Fruit fly (Drosophila melanogaster) whole organism, embryonic: Measurements from ENCODE around the gene CG34417.

ENCODE experiments used
- Atf-2 ChIP-seq: fragments of 200-800 bp; sonication (Bioruptor generic); optimal IDR thresholded peaks from 2 replicates; lab custom pipeline; 2016; ENCODE audit warnings: missing biosample characterization, missing genetic modification characterization
- B-H1 ChIP-seq: fragments of 200-800 bp; sonication (Bioruptor generic); IDR thresholded peaks from 3 replicates; pipeline ENCODE4 v1.3.6; 2022; ENCODE audit warnings: missing biosample characterization, missing genetic modification characterization
- CG10267 ChIP-seq: fragments of 200-800 bp; sonication (Bioruptor generic); optimal IDR thresholded peaks from 2 replicates; lab custom pipeline; 2018; ENCODE audit warnings: missing biosample characterization, mild to moderate bottlenecking, missing genetic modification characterization, moderate library complexity
- CG10366 ChIP-seq: fragments of 200-800 bp; sonication (Bioruptor generic); IDR thresholded peaks from 2 replicates; pipeline ENCODE4 v1.3.6; 2022; ENCODE audit warnings: missing biosample characterization, missing genetic modification characterization
- CG10654 ChIP-seq: fragments of 200-800 bp; sonication (Bioruptor generic); optimal IDR thresholded peaks from 2 replicates; lab custom pipeline; 2016; ENCODE audit warnings: missing biosample characterization, missing genetic modification characterization
- CG12299 ChIP-seq: fragments of 200-800 bp; sonication (Bioruptor generic); optimal IDR thresholded peaks from 2 replicates; lab custom pipeline; 2018; ENCODE audit warnings: missing biosample characterization, mild to moderate bottlenecking, missing genetic modification characterization
- CG18599 ChIP-seq: fragments of 200-800 bp; sonication (Bioruptor generic); optimal IDR thresholded peaks from 3 replicates; lab custom pipeline; 2017; ENCODE audit warnings: missing biosample characterization, missing genetic modification characterization, mild to moderate bottlenecking, moderate library complexity, missing genetic modification reagents
- CG2889 ChIP-seq: fragments of 200-800 bp; sonication (Bioruptor generic); IDR thresholded peaks from 3 replicates; pipeline ENCODE4 v1.3.6; 2022; ENCODE audit warnings: missing biosample characterization, missing genetic modification characterization
- CG30020 ChIP-seq: fragments of 200-800 bp; optimal IDR thresholded peaks from 2 replicates; lab custom pipeline; 2019; ENCODE audit warnings: missing biosample characterization, mild to moderate bottlenecking, missing genetic modification characterization, moderate library complexity
- CG32767 ChIP-seq: fragments of 200-800 bp; sonication (Bioruptor generic); IDR thresholded peaks from 2 replicates; pipeline ENCODE4 v1.3.6; 2022; ENCODE audit warnings: missing biosample characterization, missing genetic modification characterization
- CG33213 ChIP-seq: fragments of 200-800 bp; sonication (Bioruptor generic); optimal IDR thresholded peaks from 3 replicates; lab custom pipeline; 2016; ENCODE audit warnings: missing biosample characterization, missing genetic modification characterization
- CG3407 ChIP-seq: fragments of 200-800 bp; sonication (Bioruptor generic); optimal IDR thresholded peaks from 2 replicates; lab custom pipeline; 2018; ENCODE audit warnings: missing biosample characterization, mild to moderate bottlenecking, missing genetic modification characterization
- CG3838 ChIP-seq: fragments of 200-800 bp; sonication (Bioruptor generic); optimal IDR thresholded peaks from 3 replicates; lab custom pipeline; 2016; ENCODE audit warnings: missing biosample characterization, missing genetic modification characterization
- CG3847 ChIP-seq: fragments of 200-800 bp; sonication (Bioruptor generic); IDR thresholded peaks from 2 replicates; pipeline ENCODE4 v1.3.6; 2022; ENCODE audit warnings: missing biosample characterization, missing genetic modification characterization
- CG7357 ChIP-seq: fragments of 200-800 bp; sonication (Bioruptor generic); IDR thresholded peaks from 3 replicates; pipeline ENCODE4 v1.3.6; 2022; ENCODE audit warnings: missing biosample characterization, missing genetic modification characterization
- CG8478 ChIP-seq: fragments of >200 bp; optimal IDR thresholded peaks from 2 replicates; lab custom pipeline; 2018
- CG9215 ChIP-seq: fragments of 200-800 bp; sonication (Bioruptor generic); IDR thresholded peaks from 2 replicates; pipeline ENCODE4 v1.3.6; 2022; ENCODE audit warnings: missing biosample characterization, missing genetic modification characterization
- CG9797 ChIP-seq: fragments of 200-800 bp; sonication (Bioruptor generic); optimal IDR thresholded peaks from 3 replicates; lab custom pipeline; 2018; ENCODE audit warnings: missing biosample characterization, mild to moderate bottlenecking, missing genetic modification characterization
- Dbx ChIP-seq: fragments of 200-800 bp; sonication (Bioruptor generic); IDR thresholded peaks from 3 replicates; pipeline ENCODE4 v1.3.6; 2022; ENCODE audit warnings: missing biosample characterization, missing genetic modification characterization
- Dip2 ChIP-seq: fragments of 200-800 bp; sonication (Bioruptor generic); IDR thresholded peaks from 2 replicates; pipeline ENCODE4 v1.3.6; 2022; ENCODE audit warnings: missing biosample characterization, missing genetic modification characterization
- Dref ChIP-seq: fragments of 200-800 bp; sonication (Bioruptor generic); IDR thresholded peaks from 2 replicates; pipeline ENCODE4 v1.3.6; 2022; ENCODE audit warnings: missing biosample characterization, missing genetic modification characterization
- Drgx ChIP-seq: fragments of 200-800 bp; sonication (Bioruptor generic); IDR thresholded peaks from 2 replicates; pipeline ENCODE4 v1.3.6; 2022; ENCODE audit warnings: missing biosample characterization, missing genetic modification characterization
- Ets65A ChIP-seq: fragments of 200-800 bp; sonication (Bioruptor generic); peaks from one replicate; lab custom pipeline; 2016; ENCODE audit warnings: missing biosample characterization, missing genetic modification characterization
- Ets97D ChIP-seq: fragments of 200-800 bp; sonication (Bioruptor generic); optimal IDR thresholded peaks from 3 replicates; lab custom pipeline; 2016; ENCODE audit warnings: missing biosample characterization, missing genetic modification characterization
- Fer2 ChIP-seq: fragments of 200-800 bp; sonication (Bioruptor generic); optimal IDR thresholded peaks from 2 replicates; lab custom pipeline; 2018; ENCODE audit warnings: missing biosample characterization, mild to moderate bottlenecking, missing genetic modification characterization, moderate library complexity
- HLH4C ChIP-seq: fragments of 200-800 bp; sonication (Bioruptor generic); IDR thresholded peaks from 3 replicates; pipeline ENCODE4 v1.3.6; 2022; ENCODE audit warnings: missing biosample characterization, missing genetic modification characterization; ENCODE audit not compliant: partially characterized antibody
- Rfx ChIP-seq: fragments of 200-800 bp; sonication (Bioruptor generic); IDR thresholded peaks from 2 replicates; pipeline ENCODE4 v1.3.6; 2022; ENCODE audit warnings: missing biosample characterization, missing genetic modification characterization
- Scr ChIP-seq: fragments of 200-800 bp; sonication (Bioruptor generic); IDR thresholded peaks from 2 replicates; pipeline ENCODE4 v1.3.6; 2022; ENCODE audit warnings: missing biosample characterization, missing genetic modification characterization; ENCODE audit not compliant: partially characterized antibody
- Xrp1 ChIP-seq: fragments of 200-800 bp; sonication (Bioruptor generic); IDR thresholded peaks from 2 replicates; pipeline ENCODE4 v1.3.6; 2022; ENCODE audit warnings: missing biosample characterization, missing genetic modification characterization
- YL-1 ChIP-seq: fragments of 200-800 bp; sonication (Bioruptor generic); optimal IDR thresholded peaks from 3 replicates; lab custom pipeline; 2017; ENCODE audit warnings: missing biosample characterization, mild to moderate bottlenecking, missing genetic modification characterization
- aop ChIP-seq: fragments of 200-800 bp; sonication (Bioruptor generic); IDR thresholded peaks from 2 replicates; pipeline ENCODE4 v1.3.6; 2022; ENCODE audit warnings: missing biosample characterization, missing genetic modification characterization
- ara ChIP-seq: fragments of 200-800 bp; sonication (Bioruptor generic); IDR thresholded peaks from 2 replicates; pipeline ENCODE4 v1.3.6; 2022; ENCODE audit warnings: missing biosample characterization, missing genetic modification characterization
- bcd ChIP-seq: fragments of 200-800 bp; sonication (Bioruptor generic); optimal IDR thresholded peaks from 2 replicates; lab custom pipeline; 2017; ENCODE audit warnings: missing biosample characterization, mild to moderate bottlenecking, missing genetic modification characterization
- chinmo ChIP-seq: fragments of 200-800 bp; sonication (Bioruptor generic); IDR thresholded peaks from 4 replicates; pipeline ENCODE4 v1.3.6; 2022; ENCODE audit warnings: missing biosample characterization, missing genetic modification characterization; ENCODE audit not compliant: partially characterized antibody
- exex ChIP-seq: fragments of 200-800 bp; sonication (Bioruptor generic); optimal IDR thresholded peaks from 4 replicates; lab custom pipeline; 2018; ENCODE audit warnings: missing biosample characterization, mild to moderate bottlenecking, missing genetic modification characterization, moderate library complexity
- hb ChIP-seq: fragments of 200-800 bp; sonication (Bioruptor generic); IDR thresholded peaks from 3 replicates; pipeline ENCODE4 v1.3.6; 2022; ENCODE audit warnings: missing biosample characterization, missing genetic modification characterization; ENCODE audit not compliant: partially characterized antibody
- hkb ChIP-seq, 2 experiments: fragments of 200-800 bp in 1 of 2; fragments of >200 bp in 1 of 2; sonication (Bioruptor generic) in 1 of 2; IDR thresholded peaks in 1 of 2; optimal IDR thresholded peaks in 1 of 2; 2 replicates each; pipeline versions ENCODE4 v1.3.6 to Lab custom; 2017 to 2022; ENCODE audit warnings: missing biosample characterization in 1 of 2, missing genetic modification characterization in 1 of 2
- hth ChIP-seq: fragments of >200 bp; optimal IDR thresholded peaks from 2 replicates; lab custom pipeline; 2017; ENCODE audit warnings: inconsistent platforms
- lab ChIP-seq: fragments of 200-800 bp; sonication (Bioruptor generic); optimal IDR thresholded peaks from 3 replicates; lab custom pipeline; 2017; ENCODE audit warnings: missing biosample characterization, missing genetic modification characterization, mild to moderate bottlenecking, moderate library complexity, missing genetic modification reagents
- nerfin-1 ChIP-seq: fragments of 200-800 bp; sonication (Bioruptor generic); optimal IDR thresholded peaks from 3 replicates; lab custom pipeline; 2019; ENCODE audit warnings: missing biosample characterization, mild to moderate bottlenecking, missing genetic modification characterization, moderate library complexity
- nmo ChIP-seq: fragments of 200-800 bp; sonication (Bioruptor generic); optimal IDR thresholded peaks from 2 replicates; lab custom pipeline; 2018; ENCODE audit warnings: missing biosample characterization, mild to moderate bottlenecking, missing genetic modification characterization, moderate library complexity
- nom ChIP-seq: fragments of 200-800 bp; sonication (Bioruptor generic); optimal IDR thresholded peaks from 2 replicates; lab custom pipeline; 2017; ENCODE audit warnings: missing biosample characterization, missing genetic modification characterization, mild to moderate bottlenecking, moderate library complexity, missing genetic modification reagents
- pnt ChIP-seq: fragments of 200-800 bp; sonication (Bioruptor generic); optimal IDR thresholded peaks from 3 replicates; lab custom pipeline; 2016; ENCODE audit warnings: missing biosample characterization, missing genetic modification characterization
- pzg ChIP-seq: fragments of 200-800 bp; sonication (Bioruptor generic); optimal IDR thresholded peaks from 3 replicates; lab custom pipeline; 2018; ENCODE audit warnings: missing biosample characterization, mild to moderate bottlenecking, missing genetic modification characterization, moderate library complexity
- run ChIP-seq: fragments of 200-800 bp; sonication (Bioruptor generic); optimal IDR thresholded peaks from 3 replicates; lab custom pipeline; 2018; ENCODE audit warnings: missing biosample characterization, mild to moderate bottlenecking, missing genetic modification characterization
- sim ChIP-seq: fragments of 200-800 bp; sonication (Bioruptor generic); IDR thresholded peaks from 2 replicates; pipeline ENCODE4 v1.3.6; 2022; ENCODE audit warnings: missing biosample characterization, missing genetic modification characterization
- sna ChIP-seq: fragments of 200-800 bp; sonication (Bioruptor generic); IDR thresholded peaks from 2 replicates; pipeline ENCODE4 v1.3.6; 2022; ENCODE audit warnings: missing biosample characterization, missing genetic modification characterization; ENCODE audit not compliant: partially characterized antibody
- so ChIP-seq: fragments of 200-800 bp; sonication (Bioruptor generic); IDR thresholded peaks from 3 replicates; pipeline ENCODE4 v1.3.6; 2022; ENCODE audit warnings: missing biosample characterization, missing genetic modification characterization
- trem ChIP-seq: fragments of 200-800 bp; optimal IDR thresholded peaks from 3 replicates; lab custom pipeline; 2019; ENCODE audit warnings: missing biosample characterization, mild to moderate bottlenecking, missing genetic modification characterization, moderate library complexity
- twi ChIP-seq: fragments of 200-800 bp; optimal IDR thresholded peaks from 2 replicates; lab custom pipeline; 2019; ENCODE audit warnings: missing biosample characterization, mild to moderate bottlenecking, missing genetic modification characterization, moderate library complexity
- unc-4 ChIP-seq: fragments of 200-800 bp; sonication (Bioruptor generic); IDR thresholded peaks from 2 replicates; pipeline ENCODE4 v1.3.6; 2022; ENCODE audit warnings: missing biosample characterization, missing genetic modification characterization; ENCODE audit not compliant: partially characterized antibody

CG34417 gene

dm6 chrX:6621566-6622006 lies 81.0 kb downstream of the CG34417 start (continued):
- TF ChIP-seq Ets65A (GFP tag; lab: Kevin White, UChicago): peak; percentile 28
- no peak for TF ChIP-seq so
- no peak for TF ChIP-seq CG9797 (GFP tag; lab: Kevin White, UChicago)
- TF ChIP-seq CG9215: peak; percentile 52; the same call in 1 of the 2 replicates
- peak; percentile 49 for TF ChIP-seq CG10267 (tag; lab: Kevin White, UChicago)
- no peak for TF ChIP-seq Ets97D (GFP tag; lab: Kevin White, UChicago)
- TF ChIP-seq B-H1 (GFP tag; lab: Robert Waterston, UW): no peak; the same call in 2 of the 3 replicates
- peak; percentile 78 for TF ChIP-seq Drgx (GFP tag; lab: Robert Waterston, UW)
- peak; percentile 54; the same call in 1 of the 2 replicates for TF ChIP-seq ara (GFP tag; lab: Robert Waterston, UW)
- no peak for TF ChIP-seq Fer2 (tag; lab: Kevin White, UChicago)
- TF ChIP-seq Xrp1: peak; percentile 76
- no peak for TF ChIP-seq hb (GFP tag; lab: Robert Waterston, UW)
- no peak for TF ChIP-seq CG3407 (GFP tag; lab: Kevin White, UChicago)
- TF ChIP-seq chinmo (GFP tag; lab: Robert Waterston, UW): no peak
- TF ChIP-seq aop (GFP tag; lab: Robert Waterston, UW): no peak
- no peak for TF ChIP-seq CG3838
- TF ChIP-seq CG32767 (GFP tag; lab: Robert Waterston, UW): 0 out of 2 replicates have a peak, but pooled peaks have one; percentile 17
- TF ChIP-seq CG12299 (tag; lab: Kevin White, UChicago): no peak
- TF ChIP-seq lab (GFP tag; lab: Kevin White, UChicago): peak; percentile 44
- TF ChIP-seq Scr (GFP tag; lab: Robert Waterston, UW): no peak
- TF ChIP-seq nerfin-1 (tag; lab: Kevin White, UChicago): no peak
- no peak for TF ChIP-seq CG8478 (lab: Kevin White, UChicago)
- no peak for TF ChIP-seq pnt (GFP tag; lab: Kevin White, UChicago)
- TF ChIP-seq sim (GFP tag; lab: Robert Waterston, UW): peak; percentile 46; the same call in 1 of the 2 replicates
- peak; percentile 46 for TF ChIP-seq trem (tag; lab: Kevin White, UChicago)
- no peak for TF ChIP-seq HLH4C (GFP tag; lab: Robert Waterston, UW)
- peak; percentile 53 for TF ChIP-seq CG10366 (GFP tag; lab: Robert Waterston, UW)
- peak; percentile 45 for TF ChIP-seq nmo
- TF ChIP-seq CG3847 (GFP tag; lab: Robert Waterston, UW): peak; percentile 58
- no peak for TF ChIP-seq Dip2 (GFP tag; lab: Robert Waterston, UW)
- no peak for TF ChIP-seq CG33213 (GFP tag; lab: Kevin White, UChicago)
- peak; percentile 52; the same call in 1 of the 3 replicates for TF ChIP-seq Dbx (GFP tag; lab: Robert Waterston, UW)
- TF ChIP-seq CG18599 (GFP tag; lab: Kevin White, UChicago): peak; percentile 61
- no peak for TF ChIP-seq hth (lab: Kevin White, UChicago)
- TF ChIP-seq CG30020: no peak
- TF ChIP-seq YL-1 (GFP tag; lab: Kevin White, UChicago): no peak
- TF ChIP-seq hkb (optimal IDR thresholded peaks at IDR 0.05; lab: Kevin White, UChicago): no peak
- TF ChIP-seq hkb (GFP tag; IDR thresholded peaks at IDR 0.05; lab: Robert Waterston, UW): peak; percentile 65; the same call in 1 of the 2 replicates
- no peak for TF ChIP-seq exex (tag; lab: Kevin White, UChicago)
- peak; percentile 28 for TF ChIP-seq nom
- no peak for TF ChIP-seq CG10654 (GFP tag; lab: Kevin White, UChicago)
- TF ChIP-seq Atf-2: no peak
- TF ChIP-seq CG2889 (GFP tag; lab: Robert Waterston, UW): no peak
- TF ChIP-seq bcd (GFP tag; lab: Kevin White, UChicago): peak; percentile 36
- TF ChIP-seq Dref (GFP tag; lab: Robert Waterston, UW): no peak
- TF ChIP-seq twi (tag; lab: Kevin White, UChicago): no peak
- peak; percentile 75 for TF ChIP-seq Rfx (GFP tag; lab: Robert Waterston, UW)
- no peak for TF ChIP-seq unc-4 (GFP tag; lab: Robert Waterston, UW)
- peak; percentile 49; the same call in 1 of the 3 replicates for TF ChIP-seq CG7357
- no peak for TF ChIP-seq pzg (GFP tag; lab: Kevin White, UChicago)
- no peak for TF ChIP-seq run (tag; lab: Kevin White, UChicago)
- no peak for TF ChIP-seq sna (GFP tag; lab: Robert Waterston, UW)
